Fruit fly (Drosophila melanogaster): ENCODE measurements around the gene CG9922.
A peak's percentile ranks its signal among the peaks of the same experiment; 100 is the strongest.

DNA sequence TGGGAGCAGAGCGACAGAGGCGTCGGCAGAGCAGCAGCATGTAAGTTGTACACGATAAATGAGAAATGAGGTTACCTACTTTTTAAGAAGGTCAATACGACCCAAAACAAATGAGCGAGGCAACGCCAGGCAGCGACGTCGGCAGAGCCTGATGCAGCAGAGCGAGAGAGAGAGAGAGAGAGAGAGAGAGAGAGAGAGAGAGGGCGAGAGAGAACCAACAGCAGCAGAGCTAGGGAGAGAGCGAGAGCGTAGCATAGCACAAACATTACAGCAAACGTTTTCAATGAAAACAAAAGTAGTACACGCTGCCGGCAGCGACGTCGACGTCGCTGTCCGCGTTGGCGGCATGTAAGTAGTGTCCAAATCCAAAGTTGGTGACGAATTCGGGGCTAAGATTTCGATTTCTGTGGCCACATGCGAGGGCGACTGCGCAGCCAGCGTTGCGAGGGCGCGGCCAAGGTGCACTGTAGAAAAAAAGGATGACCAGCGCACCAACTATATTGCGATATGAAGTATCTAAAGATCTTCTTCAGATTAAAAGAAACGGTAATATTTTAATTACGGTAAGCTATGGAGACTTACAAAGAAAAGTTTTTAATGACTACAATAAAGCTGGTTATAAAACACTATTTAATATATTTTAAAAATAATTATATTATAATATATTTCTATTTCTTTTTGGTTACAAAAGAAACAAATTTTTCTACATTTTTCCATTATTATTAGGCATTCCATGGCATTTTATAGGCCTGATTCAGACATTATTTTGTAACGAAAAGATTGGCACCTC is 18.4 kb downstream of the CG9922 start:
- TF ChIP-seq Sry-β (GFP tag; optimal IDR thresholded peaks at IDR 0.05) (peak; percentile 73), CG9215 (GFP tag; IDR thresholded peaks at IDR 0.05) (no peak), CG1024 (GFP tag; IDR thresholded peaks at IDR 0.05) (0 out of 2 replicates have a peak, but pooled peaks have one; percentile 18)
